Fruit fly (Drosophila melanogaster): ENCODE data around the gene CG14860.
A peak's percentile ranks its signal among the peaks of the same experiment; 100 is the strongest.

The CG14860 gene

dm6 chr3R:14875274-14875964 is 19.2 kb upstream of the CG14860 start, which contains the start of gene btsz (continued):
- no peak for TF ChIP-seq MESR4 (GFP tag; optimal IDR thresholded peaks at IDR 0.05)
- TF ChIP-seq Sin3A (optimal IDR thresholded peaks at IDR 0.05): no peak
- peak; percentile 32 for TF ChIP-seq CG17359 (tag; optimal IDR thresholded peaks at IDR 0.05)
- no peak for TF ChIP-seq ac (GFP tag; optimal IDR thresholded peaks at IDR 0.05)
- TF ChIP-seq aop (GFP tag; IDR thresholded peaks at IDR 0.05): no peak
- TF ChIP-seq psq (GFP tag; optimal IDR thresholded peaks at IDR 0.05): no peak
- no peak for TF ChIP-seq CG7963 (GFP tag; IDR thresholded peaks at IDR 0.05; ENCODE audit: partially characterized antibody)
- TF ChIP-seq Lhr (GFP tag; optimal IDR thresholded peaks at IDR 0.05): no peak
- no peak for TF ChIP-seq CG10565 (GFP tag; optimal IDR thresholded peaks at IDR 0.05)
- no peak for TF ChIP-seq CG7271 (tag; optimal IDR thresholded peaks at IDR 0.05)
- no peak for TF ChIP-seq schlank (tag; optimal IDR thresholded peaks at IDR 0.05)
- no peak for TF ChIP-seq fd96Cb (tag; optimal IDR thresholded peaks at IDR 0.05)
- no peak for TF ChIP-seq lmd (GFP tag; IDR thresholded peaks at IDR 0.05)
- no peak for TF ChIP-seq her (GFP tag; optimal IDR thresholded peaks at IDR 0.05)
- TF ChIP-seq CG8924 (tag; optimal IDR thresholded peaks at IDR 0.05): peak; percentile 45
- peak; percentile 10 for TF ChIP-seq Fer3 (tag; optimal IDR thresholded peaks at IDR 0.05)
- no peak for TF ChIP-seq repo (GFP tag; optimal IDR thresholded peaks at IDR 0.05)
- no peak for TF ChIP-seq h (optimal IDR thresholded peaks at IDR 0.05)
- no peak for TF ChIP-seq CG31388 (GFP tag; optimal IDR thresholded peaks at IDR 0.05)
- no peak for TF ChIP-seq Chrac-16 (GFP tag; optimal IDR thresholded peaks at IDR 0.05)
- peak; percentile 15 for TF ChIP-seq exex (tag; optimal IDR thresholded peaks at IDR 0.05)
- TF ChIP-seq HLH4C (GFP tag; IDR thresholded peaks at IDR 0.05; ENCODE audit: partially characterized antibody): no peak
- no peak for TF ChIP-seq ham (GFP tag; IDR thresholded peaks at IDR 0.05)
- no peak for TF ChIP-seq Mes4 (GFP tag; optimal IDR thresholded peaks at IDR 0.05)
- TF ChIP-seq ap (GFP tag; IDR thresholded peaks at IDR 0.05): no peak
- no peak for TF ChIP-seq insv (GFP tag; optimal IDR thresholded peaks at IDR 0.05)
- no peak for TF ChIP-seq seq (GFP tag; IDR thresholded peaks at IDR 0.05)
- no peak for TF ChIP-seq CTCF (GFP tag; optimal IDR thresholded peaks at IDR 0.05)
- TF ChIP-seq mam (GFP tag; optimal IDR thresholded peaks at IDR 0.05): peak; percentile 21
- TF ChIP-seq Atf-2 (GFP tag; optimal IDR thresholded peaks at IDR 0.05): no peak
- no peak for TF ChIP-seq Neu2 (GFP tag; optimal IDR thresholded peaks at IDR 0.05; ENCODE audit: borderline replicate concordance)
- 0 out of 3 replicates have a peak, but pooled peaks have one; percentile 24 for TF ChIP-seq Dbx (GFP tag; IDR thresholded peaks at IDR 0.05)
- TF ChIP-seq CG2712 (tag; optimal IDR thresholded peaks at IDR 0.05): no peak
- TF ChIP-seq CG9876 (GFP tag; optimal IDR thresholded peaks at IDR 0.05): no peak
- TF ChIP-seq disco-r (GFP tag; optimal IDR thresholded peaks at IDR 0.05): no peak
- no peak for TF ChIP-seq en (GFP tag; optimal IDR thresholded peaks at IDR 0.05)
- no peak for TF ChIP-seq ems (GFP tag; optimal IDR thresholded peaks at IDR 0.05)
- TF ChIP-seq CrebB (tag; optimal IDR thresholded peaks at IDR 0.05): no peak
- no peak for TF ChIP-seq ase (GFP tag; IDR thresholded peaks at IDR 0.05)
- no peak for TF ChIP-seq CG2199 (GFP tag; IDR thresholded peaks at IDR 0.05)
- no peak for TF ChIP-seq Dad (GFP tag; optimal IDR thresholded peaks at IDR 0.05)
- no peak for TF ChIP-seq CG17802 (tag; optimal IDR thresholded peaks at IDR 0.05)
- TF ChIP-seq sim (GFP tag; IDR thresholded peaks at IDR 0.05): no peak
- TF ChIP-seq Scr (GFP tag; IDR thresholded peaks at IDR 0.05; ENCODE audit: partially characterized antibody): no peak
- TF ChIP-seq Nf-YB (GFP tag; optimal IDR thresholded peaks at IDR 0.05): no peak
- no peak for TF ChIP-seq Bdp1 (GFP tag; optimal IDR thresholded peaks at IDR 0.05)
- no peak for TF ChIP-seq NC2α (GFP tag; optimal IDR thresholded peaks at IDR 0.05)
- no peak for TF ChIP-seq CG11696 (GFP tag; IDR thresholded peaks at IDR 0.05)
- no peak for TF ChIP-seq HLH54F (GFP tag; optimal IDR thresholded peaks at IDR 0.05)
- TF ChIP-seq CG4854 (GFP tag; optimal IDR thresholded peaks at IDR 0.05): no peak
- no peak for TF ChIP-seq zen2 (GFP tag; IDR thresholded peaks at IDR 0.05; ENCODE audit: partially characterized antibody)
- peak; percentile 38 for TF ChIP-seq CG10209 (GFP tag; optimal IDR thresholded peaks at IDR 0.05)

Data from whole organism, embryonic.